Fruit fly (Drosophila melanogaster) whole organism, embryonic: Measurements from ENCODE around the gene Pgant8.

Source experiments
- CG15601 ChIP-seq: fragments of 200-800 bp; sonication (Bioruptor generic); optimal IDR thresholded peaks from 3 replicates; lab custom pipeline; 2019; ENCODE audit warnings: missing biosample characterization, mild to moderate bottlenecking, missing genetic modification characterization, moderate library complexity
- CG8478 ChIP-seq: fragments of >200 bp; optimal IDR thresholded peaks from 2 replicates; lab custom pipeline; 2018

DNA sequence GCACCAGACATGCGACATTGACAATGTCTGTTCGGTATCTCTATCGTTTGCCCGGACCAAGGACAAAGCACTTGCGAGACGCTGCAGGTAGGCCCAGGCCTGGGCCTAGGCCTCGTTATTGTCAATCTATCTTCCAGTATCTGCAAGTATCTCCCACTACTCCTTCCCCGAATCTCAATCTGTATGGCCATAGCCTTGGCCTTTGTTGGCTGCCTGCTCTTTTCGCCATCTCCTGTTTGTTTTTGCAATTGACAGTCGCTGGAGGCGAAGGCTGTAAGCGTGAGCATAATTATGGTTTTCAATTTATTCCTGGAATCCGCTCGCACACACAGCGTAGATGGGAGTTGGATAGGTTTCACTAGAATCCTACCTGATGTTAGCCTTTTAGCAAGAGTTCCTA is 28.4 kb downstream of the Pgant8 start:
- TF ChIP-seq CG8478 (lab: Kevin White, UChicago) (no peak), CG15601 (tag; lab: Kevin White, UChicago) (no peak)
